Worm (Caenorhabditis elegans): ENCODE data around the gene str-205.

DNA sequence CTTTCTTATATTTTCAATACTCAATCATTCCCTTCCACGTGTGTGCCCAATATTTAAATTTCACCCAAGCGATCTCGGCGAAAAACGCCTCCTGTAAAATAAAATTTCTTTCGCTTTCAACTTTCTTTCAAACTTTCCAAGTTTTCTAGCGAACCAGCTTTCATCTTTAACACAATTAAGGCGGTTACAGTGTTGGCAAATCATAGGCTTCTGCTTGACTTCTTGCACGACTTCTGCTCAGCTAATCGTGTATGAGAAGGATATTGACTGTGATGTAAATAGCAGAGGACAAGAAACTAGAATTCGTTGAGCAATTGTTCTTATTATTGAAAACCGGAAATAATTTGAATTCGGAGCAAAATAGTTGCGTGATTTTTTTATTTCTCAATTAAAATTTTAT, 38.4 kb downstream of the str-205 start:
- TF ChIP-seq him-1 (tag; optimal IDR thresholded peaks at IDR 0.05) (no peak), W03F9.2 (tag; optimal IDR thresholded peaks at IDR 0.05) (no peak), dao-5 (tag; optimal IDR thresholded peaks at IDR 0.05) (no peak)
